Worm (Caenorhabditis elegans) whole organism, L4 larva: ENCODE data around the gene ttr-45.

Source experiments
- dpl-1 ChIP-seq: fragments of 150-350 bp; optimal IDR thresholded peaks from 2 replicates; lab custom pipeline; 2014; ENCODE audit warnings: missing biosample characterization, missing genetic modification reagents, missing genetic modification characterization
- nhr-28 ChIP-seq: fragments of 150-350 bp; optimal IDR thresholded peaks from 2 replicates; lab custom pipeline; 2014; ENCODE audit warnings: missing biosample characterization, missing genetic modification characterization
- nhr-77 ChIP-seq: fragments of 150-350 bp; optimal IDR thresholded peaks from 2 replicates; lab custom pipeline; 2014; ENCODE audit warnings: missing biosample characterization, missing genetic modification characterization
- sdz-12 ChIP-seq: fragments of 200-800 bp; sonication (Bioruptor generic); optimal IDR thresholded peaks from 2 replicates; lab custom pipeline; 2018; ENCODE audit warnings: mild to moderate bottlenecking, missing genetic modification characterization, missing compliant biosample characterization
- tra-1 ChIP-seq: fragments of 200-800 bp; sonication (Bioruptor generic); IDR thresholded peaks from 2 replicates; pipeline ENCODE4 v1.3.6; 2022; ENCODE audit warnings: missing genetic modification reagents, missing genetic modification characterization, missing compliant biosample characterization

DNA sequence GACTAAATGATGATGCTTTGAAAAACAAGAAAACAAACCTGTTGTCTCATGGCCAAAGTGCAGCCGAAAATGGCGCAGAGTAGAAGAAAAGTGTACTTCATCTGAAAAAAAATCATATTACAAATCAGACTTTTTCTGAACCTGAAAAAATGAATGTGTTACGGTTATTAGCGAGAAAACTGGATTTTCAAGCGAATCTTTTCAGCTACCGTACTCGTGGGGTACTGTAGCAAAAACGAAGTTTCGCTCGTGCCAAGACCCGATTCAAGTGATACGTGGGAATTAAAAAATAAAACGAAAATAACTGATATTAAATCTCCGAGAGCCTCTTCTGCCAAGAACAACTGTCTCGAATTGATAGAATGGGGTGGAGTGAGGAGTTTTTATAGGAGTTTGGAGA lies 1.8 kb upstream of the ttr-45 start, which contains the start of gene ttr-51:
- TF ChIP-seq nhr-28 (tag; lab: Kevin White, UChicago) (no peak), dpl-1 (GFP tag; lab: Kevin White, UChicago) (no peak), sdz-12 (GFP tag; lab: Kevin White, UChicago) (no peak), tra-1 (GFP tag; lab: Robert Waterston, UW) (no peak), nhr-77 (no peak)
